Worm (Caenorhabditis elegans) whole organism, L3 larva: ENCODE measurements around the gene C17C3.9.

Experiments used
- R02D3.7 ChIP-seq: fragments of 150-350 bp; optimal IDR thresholded peaks from 2 replicates; lab custom pipeline; 2014; ENCODE audit warnings: missing biosample characterization, missing genetic modification characterization
- ceh-82 ChIP-seq: fragments of 150-350 bp; optimal IDR thresholded peaks from 2 replicates; lab custom pipeline; 2014; ENCODE audit warnings: missing biosample characterization, missing genetic modification characterization
- ceh-9 ChIP-seq: sonication (generic microtip); optimal IDR thresholded peaks from 2 replicates; lab custom pipeline; 2018; ENCODE audit warnings: missing biosample characterization, missing genetic modification characterization
- egl-5 ChIP-seq: fragments of 150-350 bp; optimal IDR thresholded peaks from 2 replicates; lab custom pipeline; 2017; ENCODE audit warnings: missing biosample characterization, missing genetic modification reagents, missing genetic modification characterization, inconsistent platforms
- elt-1 ChIP-seq: fragments of 150-350 bp; optimal IDR thresholded peaks from 2 replicates; lab custom pipeline; 2014; ENCODE audit warnings: missing biosample characterization, missing genetic modification characterization
- fos-1 ChIP-seq: fragments of 150-350 bp; optimal IDR thresholded peaks from 2 replicates; lab custom pipeline; 2014; ENCODE audit warnings: missing biosample characterization, missing genetic modification characterization
- nfya-1 ChIP-seq: sonication (generic microtip); optimal IDR thresholded peaks from 2 replicates; lab custom pipeline; 2017; ENCODE audit warnings: missing genetic modification characterization, mild to moderate bottlenecking, missing compliant biosample characterization, antibody characterized with exemption, moderate library complexity; ENCODE audit not compliant: insufficient read depth
- pqm-1 ChIP-seq: fragments of 150-350 bp; optimal IDR thresholded peaks from 2 replicates; lab custom pipeline; 2017; ENCODE audit warnings: missing biosample characterization, missing genetic modification characterization, inconsistent platforms
- snpc-4 ChIP-seq: fragments of 150-350 bp; optimal IDR thresholded peaks from 2 replicates; lab custom pipeline; 2014; ENCODE audit warnings: missing biosample characterization, missing genetic modification characterization
- unc-62 ChIP-seq: fragments of 150-350 bp; sonication (generic microtip); optimal IDR thresholded peaks from 4 replicates; lab custom pipeline; 2014; ENCODE audit warnings: missing biosample characterization, missing genetic modification reagents, missing genetic modification characterization

DNA sequence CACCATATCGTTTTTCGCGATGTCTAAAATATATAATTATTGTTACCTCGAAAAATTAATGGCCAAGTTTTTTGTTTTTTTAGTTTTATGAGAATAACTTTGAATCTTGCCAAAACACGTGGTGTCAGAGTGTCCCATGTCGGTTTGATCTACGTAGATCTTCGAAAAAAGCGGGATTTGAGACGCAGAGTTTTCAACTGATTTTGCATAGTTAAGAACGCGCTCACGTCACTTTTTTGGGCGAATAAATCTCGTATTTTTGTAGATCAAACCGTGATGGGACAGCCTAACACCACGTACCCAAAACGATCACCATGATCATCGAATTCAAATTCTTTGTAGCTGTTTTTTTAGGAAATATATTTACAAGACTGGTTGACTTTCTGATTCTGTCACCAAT, 34.5 kb downstream of the C17C3.9 start:
- no peak for TF ChIP-seq egl-5 (tag; lab: Kevin White, UChicago)
- no peak for TF ChIP-seq fos-1
- TF ChIP-seq nfya-1 (tag; lab: Kevin White, UChicago) = no peak
- TF ChIP-seq R02D3.7 = no peak
- no peak for TF ChIP-seq unc-62 (GFP tag; lab: Kevin White, UChicago)
- TF ChIP-seq snpc-4 = no peak
- no peak for TF ChIP-seq pqm-1 (tag; lab: Kevin White, UChicago)
- TF ChIP-seq elt-1 = no peak
- TF ChIP-seq ceh-82 (tag; lab: Kevin White, UChicago) = no peak
- TF ChIP-seq ceh-9 = no peak
